Worm (Caenorhabditis elegans) whole organism, L2 larva: ENCODE data around the gene W09C2.9.

Experiments used
- C34F6.9 ChIP-seq: fragments of 150-350 bp; optimal IDR thresholded peaks from 2 replicates; lab custom pipeline; 2014; ENCODE audit warnings: missing biosample characterization, missing genetic modification characterization
- F13H6.1 ChIP-seq: sonication (generic microtip); optimal IDR thresholded peaks from 2 replicates; lab custom pipeline; 2016; ENCODE audit warnings: missing genetic modification characterization, missing compliant biosample characterization
- R02D3.7 ChIP-seq: fragments of 150-350 bp; optimal IDR thresholded peaks from 2 replicates; lab custom pipeline; 2014; ENCODE audit warnings: missing biosample characterization, missing genetic modification characterization
- Y55F3AM.14 ChIP-seq: fragments of 200-800 bp; sonication (Bioruptor generic); optimal IDR thresholded peaks from 2 replicates; lab custom pipeline; 2018; ENCODE audit warnings: mild to moderate bottlenecking, missing genetic modification characterization, missing compliant biosample characterization
- ZK546.5 ChIP-seq: sonication (generic microtip); optimal IDR thresholded peaks from 2 replicates; lab custom pipeline; 2017; ENCODE audit warnings: missing biosample characterization, missing genetic modification characterization
- alr-1 ChIP-seq: fragments of 150-350 bp; optimal IDR thresholded peaks from 2 replicates; lab custom pipeline; 2014; ENCODE audit warnings: missing biosample characterization, missing genetic modification characterization
- aly-2 ChIP-seq: fragments of 150-350 bp; optimal IDR thresholded peaks from 2 replicates; lab custom pipeline; 2014; ENCODE audit warnings: missing biosample characterization, missing genetic modification characterization
- ama-1 ChIP-seq: fragments of 150-350 bp; optimal IDR thresholded peaks from 2 replicates; lab custom pipeline; 2018; ENCODE audit warnings: inconsistent platforms
- blmp-1 ChIP-seq: sonication (generic microtip); optimal IDR thresholded peaks from 2 replicates; lab custom pipeline; 2017; ENCODE audit warnings: missing genetic modification characterization, mild to moderate bottlenecking, missing compliant biosample characterization, antibody characterized with exemption, moderate library complexity; ENCODE audit not compliant: insufficient read depth
- ceh-16 ChIP-seq: fragments of 150-350 bp; optimal IDR thresholded peaks from 2 replicates; lab custom pipeline; 2014; ENCODE audit warnings: missing biosample characterization, missing genetic modification characterization
- ceh-82 ChIP-seq: fragments of 150-350 bp; optimal IDR thresholded peaks from 2 replicates; lab custom pipeline; 2014; ENCODE audit warnings: missing biosample characterization, missing genetic modification characterization
- crh-2 ChIP-seq: sonication (generic microtip); optimal IDR thresholded peaks from 2 replicates; lab custom pipeline; 2017; ENCODE audit warnings: missing biosample characterization, missing genetic modification characterization
- dmd-4 ChIP-seq: sonication (generic microtip); optimal IDR thresholded peaks from 2 replicates; lab custom pipeline; 2017; ENCODE audit warnings: missing biosample characterization, missing genetic modification characterization
- egl-27 ChIP-seq: sonication (generic microtip); optimal IDR thresholded peaks from 3 replicates; lab custom pipeline; 2017; ENCODE audit warnings: missing biosample characterization, missing genetic modification reagents, missing genetic modification characterization
- elt-1 ChIP-seq: fragments of 150-350 bp; optimal IDR thresholded peaks from 2 replicates; lab custom pipeline; 2014; ENCODE audit warnings: missing biosample characterization, missing genetic modification characterization
- elt-3 ChIP-seq: sonication (generic microtip); optimal IDR thresholded peaks from 2 replicates; lab custom pipeline; 2017; ENCODE audit warnings: missing biosample characterization, missing genetic modification characterization
- fos-1 ChIP-seq: fragments of 150-350 bp; optimal IDR thresholded peaks from 2 replicates; lab custom pipeline; 2014; ENCODE audit warnings: missing biosample characterization, missing genetic modification characterization
- gmeb-1 ChIP-seq: fragments of 150-350 bp; optimal IDR thresholded peaks from 2 replicates; lab custom pipeline; 2014; ENCODE audit warnings: missing biosample characterization, missing genetic modification characterization
- lin-11 ChIP-seq: fragments of 150-350 bp; sonication (generic microtip); optimal IDR thresholded peaks from 2 replicates; lab custom pipeline; 2014; ENCODE audit warnings: missing biosample characterization, missing genetic modification characterization, inconsistent platforms, mixed read lengths
- lin-13 ChIP-seq: fragments of 150-350 bp; optimal IDR thresholded peaks from 2 replicates; lab custom pipeline; 2014; ENCODE audit warnings: missing biosample characterization, missing genetic modification reagents, missing genetic modification characterization
- lin-39 ChIP-seq: fragments of 150-350 bp; optimal IDR thresholded peaks from 2 replicates; lab custom pipeline; 2014; ENCODE audit warnings: missing biosample characterization, missing genetic modification reagents, missing genetic modification characterization
- lsy-2 ChIP-seq, 2 experiments: fragments of 150-350 bp in 1 of 2; sonication (generic microtip) in 1 of 2; optimal IDR thresholded peaks; 2 replicates each; lab custom pipeline; 2014 to 2017; ENCODE audit warnings: missing biosample characterization in 2 of 2, missing genetic modification characterization in 2 of 2
- mab-5 ChIP-seq: fragments of 150-350 bp; optimal IDR thresholded peaks from 2 replicates; lab custom pipeline; 2014; ENCODE audit warnings: missing biosample characterization, missing genetic modification characterization
- mbf-1 ChIP-seq: sonication (generic microtip); optimal IDR thresholded peaks from 2 replicates; lab custom pipeline; 2017; ENCODE audit warnings: missing biosample characterization, missing genetic modification characterization
- mdl-1 ChIP-seq, 2 experiments: fragments of 150-350 bp in 1 of 2; sonication (generic microtip) in 1 of 2; optimal IDR thresholded peaks; 2 replicates each; lab custom pipeline; 2017; ENCODE audit warnings: missing biosample characterization in 2 of 2, missing genetic modification characterization in 2 of 2
- nhr-10 ChIP-seq: sonication (generic microtip); optimal IDR thresholded peaks from 2 replicates; lab custom pipeline; 2017; ENCODE audit warnings: missing biosample characterization, missing genetic modification characterization
- nhr-11 ChIP-seq: fragments of 150-350 bp; optimal IDR thresholded peaks from 2 replicates; lab custom pipeline; 2014; ENCODE audit warnings: missing biosample characterization, missing genetic modification characterization
- nhr-12 ChIP-seq: fragments of 150-350 bp; optimal IDR thresholded peaks from 2 replicates; lab custom pipeline; 2014; ENCODE audit warnings: missing biosample characterization, missing genetic modification characterization
- nhr-129 ChIP-seq: fragments of 150-350 bp; optimal IDR thresholded peaks from 2 replicates; lab custom pipeline; 2014; ENCODE audit warnings: missing biosample characterization, missing genetic modification characterization
- nhr-21 ChIP-seq: fragments of 150-350 bp; optimal IDR thresholded peaks from 2 replicates; lab custom pipeline; 2014; ENCODE audit warnings: missing biosample characterization, missing genetic modification characterization
- nhr-23 ChIP-seq: fragments of 150-350 bp; optimal IDR thresholded peaks from 2 replicates; lab custom pipeline; 2014; ENCODE audit warnings: missing biosample characterization, missing genetic modification reagents, missing genetic modification characterization
- nhr-237 ChIP-seq: fragments of 150-350 bp; optimal IDR thresholded peaks from 2 replicates; lab custom pipeline; 2014; ENCODE audit warnings: missing biosample characterization, missing genetic modification characterization
- nhr-25 ChIP-seq: fragments of 150-350 bp; sonication (generic microtip); optimal IDR thresholded peaks from 3 replicates; lab custom pipeline; 2014; ENCODE audit warnings: missing biosample characterization, missing genetic modification characterization
- nhr-6 ChIP-seq: fragments of 150-350 bp; optimal IDR thresholded peaks from 2 replicates; lab custom pipeline; 2014; ENCODE audit warnings: missing biosample characterization, missing genetic modification characterization
- nhr-77 ChIP-seq: fragments of 150-350 bp; optimal IDR thresholded peaks from 2 replicates; lab custom pipeline; 2014; ENCODE audit warnings: missing biosample characterization, missing genetic modification characterization
- peb-1 ChIP-seq: fragments of 150-350 bp; optimal IDR thresholded peaks from 2 replicates; lab custom pipeline; 2014; ENCODE audit warnings: missing biosample characterization, missing genetic modification characterization
- sem-4 ChIP-seq: fragments of 150-350 bp; optimal IDR thresholded peaks from 2 replicates; lab custom pipeline; 2014; ENCODE audit warnings: missing biosample characterization, missing genetic modification reagents, missing genetic modification characterization
- skn-1 ChIP-seq: sonication (generic microtip); optimal IDR thresholded peaks from 2 replicates; lab custom pipeline; 2017; ENCODE audit warnings: missing biosample characterization, missing genetic modification characterization
- sma-3 ChIP-seq: sonication (generic microtip); optimal IDR thresholded peaks from 2 replicates; lab custom pipeline; 2016; ENCODE audit warnings: missing genetic modification reagents, missing genetic modification characterization, missing compliant biosample characterization
- sma-9 ChIP-seq, 2 experiments: fragments of 150-350 bp in 1 of 2; sonication (generic microtip) in 1 of 2; optimal IDR thresholded peaks; 2 replicates each; lab custom pipeline; 2014 to 2016; ENCODE audit warnings: missing genetic modification characterization in 2 of 2, mild to moderate bottlenecking in 1 of 2, missing biosample characterization in 1 of 2, missing compliant biosample characterization in 1 of 2, missing genetic modification reagents in 1 of 2, moderate library complexity in 1 of 2
- snpc-4 ChIP-seq: fragments of 150-350 bp; optimal IDR thresholded peaks from 2 replicates; lab custom pipeline; 2014; ENCODE audit warnings: missing biosample characterization, missing genetic modification characterization
- unc-39 ChIP-seq: fragments of 150-350 bp; optimal IDR thresholded peaks from 2 replicates; lab custom pipeline; 2014; ENCODE audit warnings: missing biosample characterization, missing genetic modification characterization
- unc-55 ChIP-seq: fragments of 150-350 bp; sonication (generic microtip); optimal IDR thresholded peaks from 3 replicates; lab custom pipeline; 2014; ENCODE audit warnings: missing biosample characterization, missing genetic modification reagents, missing genetic modification characterization
- unc-62 ChIP-seq: fragments of 150-350 bp; optimal IDR thresholded peaks from 2 replicates; lab custom pipeline; 2014; ENCODE audit warnings: missing biosample characterization, missing genetic modification reagents, missing genetic modification characterization
- zag-1 ChIP-seq: fragments of 150-350 bp; optimal IDR thresholded peaks from 2 replicates; lab custom pipeline; 2014; ENCODE audit warnings: missing biosample characterization, missing genetic modification characterization
- ztf-1 ChIP-seq: fragments of 200-800 bp; sonication (Bioruptor generic); conservative IDR thresholded peaks from 2 replicates; pipeline ENCODE4 v1.3.6; 2022; ENCODE audit warnings: missing genetic modification characterization, missing compliant biosample characterization
- ztf-11 ChIP-seq: sonication (generic microtip); optimal IDR thresholded peaks from 2 replicates; lab custom pipeline; 2017; ENCODE audit warnings: missing biosample characterization, missing genetic modification characterization
- ztf-4 ChIP-seq: fragments of 150-350 bp; optimal IDR thresholded peaks from 2 replicates; lab custom pipeline; 2014; ENCODE audit warnings: missing biosample characterization, missing genetic modification characterization

W09C2.9 gene

DNA sequence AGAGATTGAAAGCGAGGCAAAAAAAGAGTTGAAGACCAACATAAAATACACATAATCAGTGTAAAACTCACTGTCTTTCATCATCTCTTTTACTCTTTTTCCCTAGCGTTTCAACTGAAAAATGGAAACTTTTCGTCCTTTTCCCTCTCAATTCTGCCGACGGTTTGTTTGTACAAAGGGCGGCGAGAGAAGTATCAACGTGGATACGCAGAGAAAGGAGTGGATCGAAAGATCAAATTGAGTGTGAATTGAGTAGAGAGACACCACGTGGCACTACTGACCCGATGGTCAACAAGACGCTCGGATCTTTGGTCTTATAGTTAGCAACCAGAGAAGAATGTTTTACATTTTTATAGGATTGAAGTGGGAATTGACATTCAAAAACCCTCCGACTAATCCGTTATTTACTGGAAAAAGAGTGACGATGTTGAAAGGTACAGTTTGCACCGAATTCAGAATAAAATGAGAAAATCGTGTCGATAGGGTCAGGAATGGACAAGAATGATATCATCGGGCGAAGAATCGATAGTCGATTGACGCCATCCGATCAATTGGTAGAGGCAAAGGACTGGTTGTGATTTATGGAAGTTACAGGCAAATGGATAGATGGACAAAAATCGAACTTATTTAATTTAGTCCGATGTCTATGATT is 48.0 kb upstream of the W09C2.9 start (continued):
- TF ChIP-seq fos-1 (tag; lab: Kevin White, UChicago) (peak; percentile 58), zag-1 (tag; lab: Kevin White, UChicago) (no peak), lsy-2 (tag; optimal IDR thresholded peaks at IDR 0.05; lab: Kevin White, UChicago) (peak in 1 of 2 experiments; percentile 53), lin-11 (no peak), dmd-4 (tag; lab: Kevin White, UChicago) (no peak), Y55F3AM.14 (GFP tag; lab: Kevin White, UChicago) (no peak), alr-1 (tag; lab: Kevin White, UChicago) (no peak), mdl-1 (tag; optimal IDR thresholded peaks at IDR 0.05; lab: Kevin White, UChicago) (peak; percentile 50 to 75), nhr-10 (tag; lab: Kevin White, UChicago) (no peak), nhr-25 (tag; lab: Kevin White, UChicago) (peak; percentile 79), nhr-11 (tag; lab: Kevin White, UChicago) (no peak), gmeb-1 (tag; lab: Kevin White, UChicago) (peak; percentile 45), sma-3 (GFP tag; lab: Kevin White, UChicago) (peak; percentile 52), egl-27 (peak; percentile 37), elt-3 (no peak), skn-1 (tag; lab: Kevin White, UChicago) (no peak), sem-4 (tag; lab: Kevin White, UChicago) (peak; percentile 24), blmp-1 (tag; lab: Kevin White, UChicago) (peak; percentile 49)

DNA sequence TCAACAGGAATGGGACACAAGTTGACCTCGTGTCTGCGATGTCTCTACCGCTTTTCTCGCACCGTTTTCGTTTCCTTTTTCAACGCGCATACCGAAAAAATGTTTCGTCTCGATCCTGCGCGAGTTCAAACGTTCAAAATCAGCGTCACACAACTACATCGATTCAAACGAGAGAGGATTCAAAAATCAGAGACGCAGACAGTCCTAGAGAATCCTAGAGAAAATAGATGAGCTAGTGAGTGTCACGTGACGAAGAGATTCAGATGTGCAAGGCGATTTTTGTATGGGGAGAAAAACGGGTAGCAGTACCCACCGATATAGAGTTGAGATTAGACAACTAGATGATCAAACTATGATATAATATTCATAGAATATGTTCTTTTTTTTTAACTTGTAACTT is 46.8 kb upstream of the W09C2.9 start:
- TF ChIP-seq snpc-4 (no peak), lin-13 (GFP tag; lab: Kevin White, UChicago) (peak; percentile 26), nhr-21 (tag; lab: Kevin White, UChicago) (peak; percentile 81), Y55F3AM.14 (GFP tag; lab: Kevin White, UChicago) (no peak), unc-39 (tag; lab: Kevin White, UChicago) (no peak), lsy-2 (tag; optimal IDR thresholded peaks at IDR 0.05; lab: Kevin White, UChicago) (peak in 1 of 2 experiments; percentile 70), sma-9 (GFP tag; optimal IDR thresholded peaks at IDR 0.05; lab: Kevin White, UChicago) (peak; percentile 93), sma-9 (tag; optimal IDR thresholded peaks at IDR 0.05; lab: Kevin White, UChicago) (no peak), ceh-16 (tag; lab: Kevin White, UChicago) (no peak), nhr-237 (tag; lab: Kevin White, UChicago) (no peak), nhr-6 (tag; lab: Kevin White, UChicago) (peak; percentile 81), ama-1 (no peak), egl-27 (peak; percentile 33), C34F6.9 (tag; lab: Kevin White, UChicago) (no peak), nhr-77 (tag; lab: Kevin White, UChicago) (no peak), dmd-4 (tag; lab: Kevin White, UChicago) (no peak), zag-1 (tag; lab: Kevin White, UChicago) (no peak), lin-11 (no peak), nhr-12 (tag; lab: Kevin White, UChicago) (no peak), unc-62 (GFP tag; lab: Kevin White, UChicago) (no peak), skn-1 (tag; lab: Kevin White, UChicago) (no peak), nhr-25 (tag; lab: Kevin White, UChicago) (peak; percentile 68), unc-55 (no peak), peb-1 (no peak), blmp-1 (tag; lab: Kevin White, UChicago) (peak; percentile 61), aly-2 (no peak), ztf-4 (tag; lab: Kevin White, UChicago) (no peak), F13H6.1 (tag; lab: Kevin White, UChicago) (peak; percentile 9), elt-3 (no peak), ceh-82 (no peak), nhr-11 (tag; lab: Kevin White, UChicago) (no peak), ZK546.5 (tag; lab: Kevin White, UChicago) (no peak), nhr-129 (peak; percentile 65), nhr-23 (no peak), ztf-1 (no peak), crh-2 (peak; percentile 30), alr-1 (tag; lab: Kevin White, UChicago) (no peak), sem-4 (tag; lab: Kevin White, UChicago) (peak; percentile 21), mab-5 (tag; lab: Kevin White, UChicago) (no peak), lin-39 (tag; lab: Kevin White, UChicago) (no peak), fos-1 (tag; lab: Kevin White, UChicago) (peak; percentile 37), nhr-10 (tag; lab: Kevin White, UChicago) (no peak), sma-3 (GFP tag; lab: Kevin White, UChicago) (peak; percentile 70), mbf-1 (tag; lab: Kevin White, UChicago) (no peak), R02D3.7 (tag; lab: Kevin White, UChicago) (no peak), ztf-11 (tag; lab: Kevin White, UChicago) (no peak), mdl-1 (tag; optimal IDR thresholded peaks at IDR 0.05; lab: Kevin White, UChicago) (peak; percentile 59 to 83), elt-1 (peak; percentile 77), gmeb-1 (tag; lab: Kevin White, UChicago) (peak; percentile 68)
